Worm (Caenorhabditis elegans) whole organism, L2 larva: Measurements from ENCODE around the gene srx-9.

Source experiments
- F13H6.1 ChIP-seq: sonication (generic microtip); optimal IDR thresholded peaks from 2 replicates; lab custom pipeline; 2016; ENCODE audit warnings: missing genetic modification characterization, missing compliant biosample characterization
- alr-1 ChIP-seq: fragments of 150-350 bp; optimal IDR thresholded peaks from 2 replicates; lab custom pipeline; 2014; ENCODE audit warnings: missing biosample characterization, missing genetic modification characterization
- ama-1 ChIP-seq: fragments of 150-350 bp; optimal IDR thresholded peaks from 2 replicates; lab custom pipeline; 2018; ENCODE audit warnings: inconsistent platforms
- nhr-23 ChIP-seq: fragments of 150-350 bp; optimal IDR thresholded peaks from 2 replicates; lab custom pipeline; 2014; ENCODE audit warnings: missing biosample characterization, missing genetic modification reagents, missing genetic modification characterization
- nhr-77 ChIP-seq: fragments of 150-350 bp; optimal IDR thresholded peaks from 2 replicates; lab custom pipeline; 2014; ENCODE audit warnings: missing biosample characterization, missing genetic modification characterization
- skn-1 ChIP-seq: sonication (generic microtip); optimal IDR thresholded peaks from 2 replicates; lab custom pipeline; 2017; ENCODE audit warnings: missing biosample characterization, missing genetic modification characterization
- unc-39 ChIP-seq: fragments of 150-350 bp; optimal IDR thresholded peaks from 2 replicates; lab custom pipeline; 2014; ENCODE audit warnings: missing biosample characterization, missing genetic modification characterization
- unc-55 ChIP-seq: fragments of 150-350 bp; sonication (generic microtip); optimal IDR thresholded peaks from 3 replicates; lab custom pipeline; 2014; ENCODE audit warnings: missing biosample characterization, missing genetic modification reagents, missing genetic modification characterization

DNA sequence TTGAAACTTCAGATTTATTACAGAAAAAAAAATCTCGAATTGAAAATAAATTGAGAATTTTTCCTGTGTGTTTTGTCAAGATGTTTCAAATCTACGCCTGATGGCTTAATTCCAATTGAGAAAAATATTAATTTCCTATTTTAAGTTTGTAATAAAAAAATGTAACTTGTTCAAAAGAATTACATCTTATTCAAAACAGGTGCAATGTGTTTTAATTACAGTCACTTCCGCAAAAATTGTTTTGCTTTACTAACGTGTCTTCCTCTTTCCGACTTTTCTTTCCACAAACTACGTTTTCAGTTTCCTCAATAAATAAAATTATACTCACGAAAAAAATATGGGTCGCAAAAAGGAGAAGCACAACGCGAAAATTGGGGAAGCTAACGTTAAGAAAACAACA lies 42.7 kb upstream of the srx-9 start, which contains the start of gene F25E5.16:
- TF ChIP-seq unc-39 (no peak), unc-55 (GFP tag; lab: Kevin White, UChicago) (no peak), alr-1 (no peak), nhr-23 (tag; lab: Kevin White, UChicago) (no peak), ama-1 (lab: Kevin White, UChicago) (no peak), skn-1 (tag; lab: Kevin White, UChicago) (no peak), F13H6.1 (tag; lab: Kevin White, UChicago) (no peak), nhr-77 (tag; lab: Kevin White, UChicago) (no peak)
